Worm (Caenorhabditis elegans): ENCODE data around the gene fbxa-142.

ce11 chrV:16137043-16137442 is 5.9 kb upstream of the fbxa-142 start, which contains the start of gene F44G3.7:
- no peak for TF ChIP-seq snpc-4 (tag; optimal IDR thresholded peaks at IDR 0.05)
- TF ChIP-seq pha-4 (tag; optimal IDR thresholded peaks at IDR 0.05), result no peak
- no peak for TF ChIP-seq cnd-1 (tag; optimal IDR thresholded peaks at IDR 0.05)
- no peak for TF ChIP-seq nhr-237 (tag; optimal IDR thresholded peaks at IDR 0.05)
- no peak for TF ChIP-seq elt-3 (tag; optimal IDR thresholded peaks at IDR 0.05)
- TF ChIP-seq nhr-12 (tag; optimal IDR thresholded peaks at IDR 0.05), result no peak
- TF ChIP-seq ceh-83 (GFP tag; optimal IDR thresholded peaks at IDR 0.05), result no peak
- TF ChIP-seq sem-2 (GFP tag; optimal IDR thresholded peaks at IDR 0.05), result no peak
- TF ChIP-seq ztf-11 (tag; optimal IDR thresholded peaks at IDR 0.05), result no peak
- TF ChIP-seq mab-5 (tag; optimal IDR thresholded peaks at IDR 0.05), result no peak
- no peak for TF ChIP-seq mep-1 (tag; optimal IDR thresholded peaks at IDR 0.05)
- no peak for TF ChIP-seq unc-39 (tag; optimal IDR thresholded peaks at IDR 0.05)

Data from whole organism, mixed stage, embryonic.